Worm (Caenorhabditis elegans): ENCODE data around the gene zmp-5.

Gene zmp-5

DNA sequence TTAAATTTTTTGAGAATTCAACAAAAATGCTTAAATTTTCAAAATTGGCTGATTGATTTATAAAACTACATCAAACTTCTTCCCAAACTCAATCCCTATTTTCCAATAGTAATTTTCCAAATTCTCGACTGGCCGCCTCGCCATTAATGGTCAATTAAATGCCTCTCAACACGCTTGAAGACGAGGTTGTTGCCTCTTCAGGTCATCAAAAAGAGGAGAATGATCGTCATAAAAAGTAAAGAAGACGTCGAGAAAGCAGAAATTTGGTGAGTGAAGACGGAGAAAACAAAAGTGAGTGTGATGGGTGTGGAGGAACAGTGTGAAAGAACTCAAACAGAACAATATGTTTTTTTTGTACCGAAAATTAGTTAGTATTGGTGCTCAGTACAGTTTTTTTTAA, 6.0 kb upstream of the zmp-5 start:
- TF ChIP-seq ces-1 (GFP tag; optimal IDR thresholded peaks at IDR 0.05) (no peak), nhr-76 (tag; optimal IDR thresholded peaks at IDR 0.05) (no peak), unc-62 (GFP tag; optimal IDR thresholded peaks at IDR 0.05) (no peak), flh-1 (GFP tag; optimal IDR thresholded peaks at IDR 0.05) (no peak), tbx-8 (GFP tag; optimal IDR thresholded peaks at IDR 0.05) (no peak)

DNA sequence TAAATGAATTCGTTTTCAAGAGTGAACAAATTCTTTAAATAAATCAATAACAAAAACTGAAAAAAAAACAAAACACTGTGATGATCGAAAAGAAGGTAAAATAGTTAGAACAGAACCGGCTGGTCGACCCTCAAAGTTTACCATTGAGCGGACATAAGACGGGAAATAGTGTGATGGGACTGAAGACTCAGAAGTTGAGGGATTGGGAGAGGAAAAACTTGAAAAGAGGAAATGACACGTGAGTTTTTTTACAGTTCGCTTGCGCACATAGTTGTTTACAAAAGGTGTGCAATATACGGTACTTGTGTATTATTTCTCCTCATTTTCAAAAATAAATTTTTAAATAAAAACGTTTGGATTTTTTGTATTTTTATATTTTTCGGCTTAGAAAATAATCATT, 4.0 kb upstream of the zmp-5 start:
- TF ChIP-seq blmp-1 (tag; optimal IDR thresholded peaks at IDR 0.05) (no peak), mep-1 (tag; optimal IDR thresholded peaks at IDR 0.05) (no peak), ceh-83 (GFP tag; optimal IDR thresholded peaks at IDR 0.05) (no peak), unc-39 (tag; optimal IDR thresholded peaks at IDR 0.05) (no peak), nhr-237 (tag; optimal IDR thresholded peaks at IDR 0.05) (no peak), cnd-1 (tag; optimal IDR thresholded peaks at IDR 0.05) (no peak), ceh-39 (tag; optimal IDR thresholded peaks at IDR 0.05) (no peak), sptf-1 (tag; optimal IDR thresholded peaks at IDR 0.05) (no peak), nhr-76 (tag; optimal IDR thresholded peaks at IDR 0.05) (no peak), bed-3 (GFP tag; optimal IDR thresholded peaks at IDR 0.05) (no peak)

DNA sequence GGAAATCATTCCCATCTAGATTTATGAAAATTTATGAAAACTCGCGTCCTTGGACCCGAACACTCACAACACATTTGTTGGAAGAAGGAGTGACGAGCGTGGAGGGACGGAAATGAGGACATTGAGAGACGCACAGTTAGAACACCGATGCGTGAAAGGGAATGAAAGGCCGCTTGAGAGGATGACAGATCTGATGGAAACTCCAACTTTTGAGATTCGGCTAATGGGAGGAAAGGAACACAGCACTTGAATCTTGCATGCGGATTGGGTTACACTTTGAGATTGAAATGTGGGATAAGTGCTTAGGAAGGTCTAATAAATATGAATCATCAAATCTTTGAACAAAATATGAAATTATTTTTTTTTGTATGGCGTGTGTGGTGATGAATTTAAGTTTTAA, 1.1 kb upstream of the zmp-5 start:
- TF ChIP-seq ham-2 (GFP tag; optimal IDR thresholded peaks at IDR 0.05) = no peak
- no peak for TF ChIP-seq unc-39 (tag; optimal IDR thresholded peaks at IDR 0.05)
- TF ChIP-seq blmp-1 (tag; optimal IDR thresholded peaks at IDR 0.05) = no peak
- no peak for TF ChIP-seq lin-32 (GFP tag; optimal IDR thresholded peaks at IDR 0.05)
- no peak for TF ChIP-seq elt-1 (tag; optimal IDR thresholded peaks at IDR 0.05; ENCODE audit: borderline replicate concordance, insufficient read depth)
- TF ChIP-seq unc-120 (tag; optimal IDR thresholded peaks at IDR 0.05; ENCODE audit: poor library complexity, severe bottlenecking) = no peak
- TF ChIP-seq bed-3 (GFP tag; optimal IDR thresholded peaks at IDR 0.05) = no peak
- TF ChIP-seq drap-1 (GFP tag; optimal IDR thresholded peaks at IDR 0.05) = no peak
- TF ChIP-seq flh-1 (GFP tag; optimal IDR thresholded peaks at IDR 0.05) = no peak
- no peak for TF ChIP-seq ztf-11 (tag; optimal IDR thresholded peaks at IDR 0.05)

DNA sequence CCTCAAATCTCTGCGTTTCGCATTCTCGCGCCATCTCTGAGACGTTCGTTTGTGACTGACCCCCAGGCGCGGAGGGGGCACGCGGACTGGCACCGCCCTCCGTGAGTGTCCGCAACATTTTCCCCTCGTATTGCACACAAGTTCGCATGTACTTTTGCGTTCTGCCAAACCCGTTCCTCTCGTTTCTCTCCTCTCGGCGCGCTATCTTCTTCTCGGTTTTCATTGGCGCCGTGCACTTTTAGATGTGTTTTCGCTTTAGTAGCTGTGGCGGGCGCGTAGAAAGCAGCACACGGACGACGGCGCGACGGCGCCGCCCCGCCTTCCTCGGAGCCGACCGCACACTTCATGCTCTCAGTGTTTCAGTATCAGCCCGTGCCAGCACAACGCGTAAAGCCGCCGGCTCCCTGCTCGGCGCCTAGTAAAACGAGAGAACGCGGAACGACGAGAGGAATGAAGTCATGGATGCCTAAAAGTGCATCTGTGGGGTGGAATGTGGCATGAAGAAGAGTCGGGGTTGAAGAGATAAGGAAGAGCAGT, 8.5 kb downstream of the zmp-5 start:
- no peak for TF ChIP-seq snpc-4 (tag; optimal IDR thresholded peaks at IDR 0.05)
- TF ChIP-seq flh-1 (GFP tag; optimal IDR thresholded peaks at IDR 0.05) = no peak
- no peak for TF ChIP-seq nhr-2 (tag; optimal IDR thresholded peaks at IDR 0.05)
- no peak for TF ChIP-seq hlh-1 (tag; optimal IDR thresholded peaks at IDR 0.05)
- TF ChIP-seq mep-1 (tag; optimal IDR thresholded peaks at IDR 0.05) = no peak
- no peak for TF ChIP-seq nhr-28 (tag; optimal IDR thresholded peaks at IDR 0.05)
- no peak for TF ChIP-seq ceh-83 (GFP tag; optimal IDR thresholded peaks at IDR 0.05)
- TF ChIP-seq nhr-237 (tag; optimal IDR thresholded peaks at IDR 0.05) = no peak
- TF ChIP-seq ceh-43 (GFP tag; optimal IDR thresholded peaks at IDR 0.05) = no peak
- no peak for TF ChIP-seq elt-3 (tag; optimal IDR thresholded peaks at IDR 0.05)
- no peak for TF ChIP-seq mab-5 (tag; optimal IDR thresholded peaks at IDR 0.05)
- no peak for TF ChIP-seq ham-2 (GFP tag; optimal IDR thresholded peaks at IDR 0.05)
- TF ChIP-seq ztf-11 (tag; optimal IDR thresholded peaks at IDR 0.05) = no peak
- no peak for TF ChIP-seq unc-62 (GFP tag; optimal IDR thresholded peaks at IDR 0.05)
- TF ChIP-seq sem-2 (GFP tag; optimal IDR thresholded peaks at IDR 0.05) = no peak
- TF ChIP-seq unc-120 (tag; optimal IDR thresholded peaks at IDR 0.05; ENCODE audit: poor library complexity, severe bottlenecking) = no peak

DNA sequence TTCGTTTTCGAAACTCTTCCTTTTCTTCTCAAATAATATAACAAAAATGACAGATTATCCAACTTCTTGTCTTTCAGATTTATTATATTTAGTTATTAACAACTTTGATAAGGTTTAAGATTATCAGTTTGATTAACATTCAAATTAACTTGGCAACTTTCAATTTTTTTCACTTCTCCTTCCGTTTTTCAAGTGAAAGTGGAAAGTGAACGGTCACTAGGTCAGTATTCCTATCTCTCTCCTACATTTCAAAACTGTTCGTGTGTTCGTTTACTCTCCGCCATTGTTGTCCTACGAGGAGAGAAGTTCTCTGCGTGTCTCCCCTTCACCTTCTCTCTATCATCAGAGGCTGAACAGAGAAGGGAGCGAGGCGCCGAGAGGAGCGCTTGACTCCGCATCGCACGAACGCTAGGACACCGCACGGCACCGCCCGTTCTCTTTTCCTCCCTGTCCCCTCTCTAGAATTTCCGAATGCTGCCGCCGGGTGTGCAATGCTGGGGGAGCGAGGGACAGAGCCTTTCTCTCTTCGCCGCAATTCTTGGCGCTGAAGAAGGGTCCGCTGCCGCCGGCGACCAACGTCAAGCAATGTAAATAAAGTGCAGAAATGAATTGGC, 9.6 kb downstream of the zmp-5 start:
- TF ChIP-seq mls-2 (tag; optimal IDR thresholded peaks at IDR 0.05) = no peak
- TF ChIP-seq blmp-1 (tag; optimal IDR thresholded peaks at IDR 0.05) = peak; percentile 79
- peak; percentile 26 for TF ChIP-seq ham-2 (GFP tag; optimal IDR thresholded peaks at IDR 0.05)
- no peak for TF ChIP-seq unc-120 (tag; optimal IDR thresholded peaks at IDR 0.05; ENCODE audit: poor library complexity, severe bottlenecking)
- no peak for TF ChIP-seq nhr-28 (tag; optimal IDR thresholded peaks at IDR 0.05)
- no peak for TF ChIP-seq nhr-76 (tag; optimal IDR thresholded peaks at IDR 0.05)
- TF ChIP-seq ztf-11 (tag; optimal IDR thresholded peaks at IDR 0.05) = no peak

DNA sequence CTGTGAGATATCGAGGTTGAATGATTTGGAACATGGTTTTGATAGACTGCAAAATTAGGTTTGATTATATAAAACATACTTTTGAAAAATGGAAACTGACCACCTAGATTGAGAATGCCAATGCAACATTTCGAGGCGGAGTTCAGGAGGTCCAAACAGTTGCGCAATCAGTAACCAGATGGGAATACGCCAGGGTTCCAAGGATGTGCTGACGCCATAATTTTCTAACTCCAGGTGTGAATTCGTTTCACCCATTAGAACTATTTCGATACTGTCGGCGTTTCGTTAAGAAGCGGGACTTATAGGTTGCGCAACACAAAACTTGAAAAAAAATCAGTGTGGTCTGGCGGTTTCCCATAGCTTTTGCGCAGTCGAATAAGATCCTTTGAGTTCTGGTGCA, 12.9 kb downstream of the zmp-5 start, which contains the start of gene C02B4.3:
Gene C02B4.3 (minus strand): TSS at position 34 of the 400 bp plus-strand sequence.
- TF ChIP-seq zip-8 (tag; optimal IDR thresholded peaks at IDR 0.05) = peak; percentile 94
- no peak for TF ChIP-seq sem-2 (GFP tag; optimal IDR thresholded peaks at IDR 0.05)

Measured in whole organism, mixed stage, embryonic.